Fruit fly (Drosophila melanogaster) whole organism, pupa: ENCODE measurements around the gene natalisin.

ENCODE experiments used
- CG12605 ChIP-seq: fragments of 200-800 bp; sonication (Bioruptor generic); IDR thresholded peaks from 2 replicates; pipeline ENCODE4 v1.3.6; 2022; ENCODE audit warnings: missing biosample characterization, missing genetic modification characterization
- CG17806 ChIP-seq: fragments of 200-800 bp; sonication (Bioruptor generic); optimal IDR thresholded peaks from 2 replicates; lab custom pipeline; 2018; ENCODE audit warnings: missing biosample characterization, mild to moderate bottlenecking, missing genetic modification characterization, moderate library complexity
- CG34367 ChIP-seq: fragments of 200-800 bp; sonication (Bioruptor generic); optimal IDR thresholded peaks from 2 replicates; lab custom pipeline; 2018; ENCODE audit warnings: missing biosample characterization, mild to moderate bottlenecking, missing genetic modification characterization
- CG4496 ChIP-seq: fragments of 200-800 bp; sonication (Bioruptor generic); IDR thresholded peaks from 3 replicates; pipeline ENCODE4 v1.3.6; 2022; ENCODE audit warnings: missing biosample characterization, missing genetic modification characterization
- EcR ChIP-seq: fragments of 200-800 bp; sonication (Bioruptor generic); optimal IDR thresholded peaks from 3 replicates; lab custom pipeline; 2019; ENCODE audit warnings: missing biosample characterization, missing genetic modification characterization, mild to moderate bottlenecking, moderate library complexity, missing genetic modification reagents
- Ets98B ChIP-seq: fragments of 200-800 bp; sonication (Bioruptor generic); IDR thresholded peaks from 2 replicates; pipeline ENCODE4 v1.3.6; 2022; ENCODE audit warnings: missing biosample characterization, missing genetic modification characterization
- gl ChIP-seq: fragments of 200-800 bp; sonication (Bioruptor generic); optimal IDR thresholded peaks from 2 replicates; lab custom pipeline; 2018; ENCODE audit warnings: missing biosample characterization, mild to moderate bottlenecking, missing genetic modification characterization
- rn ChIP-seq: fragments of 200-800 bp; sonication (Bioruptor generic); IDR thresholded peaks from 2 replicates; pipeline ENCODE4 v1.3.6; 2022; ENCODE audit warnings: missing biosample characterization, missing genetic modification characterization

DNA sequence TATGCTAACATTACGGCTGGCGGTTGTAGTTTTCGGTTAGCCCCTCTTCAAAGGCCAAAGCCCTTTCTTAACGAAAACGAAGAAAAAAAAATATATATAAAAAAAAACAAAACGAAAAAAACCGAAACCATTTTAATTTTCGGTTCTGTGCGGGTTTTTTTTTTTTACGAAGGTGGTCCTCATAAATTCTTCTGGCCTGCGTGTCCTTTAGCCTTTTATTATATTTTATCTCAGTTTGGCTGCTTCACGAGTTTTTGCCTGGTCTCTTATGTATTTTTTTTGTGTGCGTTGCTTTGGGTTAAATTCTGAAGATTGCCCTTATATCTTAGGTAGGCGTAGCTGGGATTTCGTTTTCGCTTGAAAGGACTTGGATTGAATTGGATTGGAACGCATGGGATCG, 19.8 kb upstream of the natalisin start:
- TF ChIP-seq CG4496 (GFP tag; lab: Robert Waterston, UW) (no peak), rn (GFP tag; lab: Robert Waterston, UW) (no peak), EcR (GFP tag; lab: Kevin White, UChicago) (no peak), Ets98B (no peak), CG34367 (tag; lab: Kevin White, UChicago) (no peak), CG12605 (GFP tag; lab: Robert Waterston, UW) (no peak), CG17806 (tag; lab: Kevin White, UChicago) (no peak), gl (tag; lab: Kevin White, UChicago) (no peak)
